Fruit fly (Drosophila melanogaster): Measurements from ENCODE around the gene PIG-Wa.

The PIG-Wa gene

DNA sequence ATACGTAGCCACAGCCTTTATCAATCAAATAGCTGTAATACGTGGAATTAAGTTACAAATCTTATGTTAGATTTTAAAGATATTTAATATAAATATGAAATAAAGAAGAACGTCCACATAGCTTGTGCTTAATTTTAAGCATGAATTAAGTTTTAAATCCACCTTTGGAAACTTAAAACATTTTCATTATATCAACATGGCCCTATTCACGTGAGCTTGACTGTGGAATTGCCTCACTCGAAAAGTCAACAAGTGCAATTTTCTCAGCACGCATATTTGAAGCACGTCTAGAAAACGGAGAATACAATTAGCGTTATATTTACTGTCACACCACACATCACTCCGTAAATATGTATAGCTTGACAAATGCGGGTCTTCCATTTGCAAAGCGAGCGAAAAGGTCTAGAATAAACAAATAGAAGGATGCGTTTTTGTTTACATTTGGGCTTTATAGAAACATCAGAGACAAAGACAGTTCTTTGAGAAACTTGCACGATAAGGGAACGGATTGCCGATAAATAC lies 19.3 kb upstream of the PIG-Wa start (continued):
- TF ChIP-seq CG6254 (GFP tag; optimal IDR thresholded peaks at IDR 0.05) (peak; percentile 83), CG2678 (tag; optimal IDR thresholded peaks at IDR 0.05) (peak; percentile 95), CG7556 (GFP tag; optimal IDR thresholded peaks at IDR 0.05) (peak; percentile 91), maf-S (GFP tag; optimal IDR thresholded peaks at IDR 0.05) (peak; percentile 69), ash1 (GFP tag; optimal IDR thresholded peaks at IDR 0.05) (no peak), CG12942 (GFP tag; optimal IDR thresholded peaks at IDR 0.05) (peak; percentile 74), CG17385 (GFP tag; optimal IDR thresholded peaks at IDR 0.05) (peak; percentile 87), stwl (tag; optimal IDR thresholded peaks at IDR 0.05) (peak; percentile 31), CG9797 (GFP tag; optimal IDR thresholded peaks at IDR 0.05) (no peak), Bteb2 (GFP tag; optimal IDR thresholded peaks at IDR 0.05) (peak; percentile 76), Atf6 (GFP tag; IDR thresholded peaks at IDR 0.05) (peak; percentile 84), usp (GFP tag; optimal IDR thresholded peaks at IDR 0.05) (no peak), org-1 (GFP tag; optimal IDR thresholded peaks at IDR 0.05) (peak; percentile 77), sc (optimal IDR thresholded peaks at IDR 0.05) (no peak), sc (GFP tag; optimal IDR thresholded peaks at IDR 0.05) (peak; percentile 79), schlank (tag; optimal IDR thresholded peaks at IDR 0.05) (peak; percentile 51), Abd-B (GFP tag; optimal IDR thresholded peaks at IDR 0.05) (peak; percentile 79), fru (optimal IDR thresholded peaks at IDR 0.05) (no peak), CG17612 (GFP tag; IDR thresholded peaks at IDR 0.05) (no peak), CG11085 (GFP tag; IDR thresholded peaks at IDR 0.05) (peak; percentile 50; the same call in 1 of the 2 replicates), CG4820 (GFP tag; optimal IDR thresholded peaks at IDR 0.05) (peak; percentile 84), dati (GFP tag; IDR thresholded peaks at IDR 0.05) (peak; percentile 53; the same call in 1 of the 2 replicates), CG1832 (GFP tag; optimal IDR thresholded peaks at IDR 0.05) (no peak), zen2 (GFP tag; IDR thresholded peaks at IDR 0.05; ENCODE audit: partially characterized antibody) (no peak), Hmr (GFP tag; optimal IDR thresholded peaks at IDR 0.05) (peak; percentile 90), nerfin-1 (tag; optimal IDR thresholded peaks at IDR 0.05) (peak; percentile 90), Side (GFP tag; optimal IDR thresholded peaks at IDR 0.05) (no peak), sens-2 (GFP tag; IDR thresholded peaks at IDR 0.05) (peak; percentile 77), HLH3B (GFP tag; IDR thresholded peaks at IDR 0.05) (peak; percentile 84), btn (GFP tag; optimal IDR thresholded peaks at IDR 0.05) (peak; percentile 24), Asciz (GFP tag; optimal IDR thresholded peaks at IDR 0.05) (peak; percentile 94), CG9215 (GFP tag; IDR thresholded peaks at IDR 0.05) (peak; percentile 78; the same call in 1 of the 2 replicates), Sry-β (GFP tag; optimal IDR thresholded peaks at IDR 0.05) (peak; percentile 33), danr (GFP tag; IDR thresholded peaks at IDR 0.05) (peak; percentile 49), CG2199 (GFP tag; IDR thresholded peaks at IDR 0.05) (peak; percentile 85), B-H2 (GFP tag; optimal IDR thresholded peaks at IDR 0.05) (peak; percentile 86), gcm2 (GFP tag; optimal IDR thresholded peaks at IDR 0.05) (peak; percentile 64), Dfd (GFP tag; optimal IDR thresholded peaks at IDR 0.05) (no peak), sr (GFP tag; IDR thresholded peaks at IDR 0.05) (no peak), bbx (GFP tag; IDR thresholded peaks at IDR 0.05; ENCODE audit: partially characterized antibody) (no peak), knrl (GFP tag; IDR thresholded peaks at IDR 0.05; ENCODE audit: partially characterized antibody) (no peak), bab2 (GFP tag; optimal IDR thresholded peaks at IDR 0.05) (peak; percentile 64), Poxn (GFP tag; IDR thresholded peaks at IDR 0.05) (0 out of 2 replicates have a peak, but pooled peaks have one; percentile 10), dpn (GFP tag; optimal IDR thresholded peaks at IDR 0.05) (peak; percentile 74 to 86), CG42726 (GFP tag; IDR thresholded peaks at IDR 0.05; ENCODE audit: partially characterized antibody) (no peak), CG12219 (GFP tag; optimal IDR thresholded peaks at IDR 0.05) (peak; percentile 89), Doc3 (GFP tag; IDR thresholded peaks at IDR 0.05; ENCODE audit: partially characterized antibody) (no peak), bcd (GFP tag; optimal IDR thresholded peaks at IDR 0.05) (peak; percentile 84), CG16863 (GFP tag; optimal IDR thresholded peaks at IDR 0.05) (peak; percentile 18), Deaf1 (tag; optimal IDR thresholded peaks at IDR 0.05) (peak; percentile 70), tna (GFP tag; IDR thresholded peaks at IDR 0.05; ENCODE audit: partially characterized antibody) (no peak)
